Worm (Caenorhabditis elegans): ENCODE measurements around the gene alh-7.

DNA sequence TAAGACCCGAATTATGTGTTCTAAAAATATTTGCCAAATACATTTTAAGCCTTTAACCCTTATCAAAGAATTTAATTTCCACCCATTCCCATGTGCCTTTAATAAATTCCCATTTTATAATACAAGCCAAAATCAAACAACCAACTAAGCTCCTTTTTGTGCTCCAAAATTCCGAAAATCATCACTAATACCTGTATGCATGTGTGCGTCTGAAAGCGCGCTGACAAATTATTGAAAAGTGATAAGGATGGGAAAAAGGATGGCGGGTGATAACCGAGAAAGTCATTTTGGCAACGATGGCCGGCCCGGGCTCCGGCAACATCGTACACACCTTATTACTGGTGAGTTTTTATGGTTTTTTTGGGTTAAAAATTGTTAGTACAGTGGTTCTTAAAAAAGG, 15.9 kb upstream of the alh-7 start, which contains the start of gene nep-17:
- TF ChIP-seq ztf-11 (tag; optimal IDR thresholded peaks at IDR 0.05) (no peak), aly-2 (tag; optimal IDR thresholded peaks at IDR 0.05) (no peak), nhr-76 (tag; optimal IDR thresholded peaks at IDR 0.05) (no peak)

Data from whole organism, L3 larva.